Fruit fly (Drosophila melanogaster) whole organism, pupa: ENCODE results near the gene ltl.

Experiments
- CG10348 ChIP-seq: fragments of 200-800 bp; sonication (Bioruptor generic); IDR thresholded peaks from 2 replicates; pipeline ENCODE4 v1.3.6; 2022; ENCODE audit warnings: missing biosample characterization, missing genetic modification characterization
- CG12605 ChIP-seq: fragments of 200-800 bp; sonication (Bioruptor generic); IDR thresholded peaks from 2 replicates; pipeline ENCODE4 v1.3.6; 2022; ENCODE audit warnings: missing biosample characterization, missing genetic modification characterization
- CG13204 ChIP-seq: fragments of 200-800 bp; sonication (Bioruptor generic); optimal IDR thresholded peaks from 2 replicates; lab custom pipeline; 2018; ENCODE audit warnings: missing biosample characterization, mild to moderate bottlenecking, missing genetic modification characterization, moderate library complexity
- CG14655 ChIP-seq: fragments of 200-800 bp; sonication (Bioruptor generic); optimal IDR thresholded peaks from 3 replicates; lab custom pipeline; 2017; ENCODE audit warnings: mild to moderate bottlenecking, missing biosample characterization, missing genetic modification reagents, missing genetic modification characterization
- CG15710 ChIP-seq: fragments of 200-800 bp; sonication (Bioruptor generic); optimal IDR thresholded peaks from 2 replicates; lab custom pipeline; 2018; ENCODE audit warnings: missing biosample characterization, mild to moderate bottlenecking, missing genetic modification characterization, moderate library complexity
- CG17806 ChIP-seq: fragments of 200-800 bp; sonication (Bioruptor generic); optimal IDR thresholded peaks from 2 replicates; lab custom pipeline; 2018; ENCODE audit warnings: missing biosample characterization, mild to moderate bottlenecking, missing genetic modification characterization, moderate library complexity
- CG32121 ChIP-seq: fragments of 200-800 bp; sonication (Bioruptor generic); IDR thresholded peaks from 2 replicates; pipeline ENCODE4 v1.3.6; 2022; ENCODE audit warnings: missing biosample characterization, missing genetic modification characterization
- CG34367 ChIP-seq: fragments of 200-800 bp; sonication (Bioruptor generic); optimal IDR thresholded peaks from 2 replicates; lab custom pipeline; 2018; ENCODE audit warnings: missing biosample characterization, mild to moderate bottlenecking, missing genetic modification characterization
- CG4496 ChIP-seq: fragments of 200-800 bp; sonication (Bioruptor generic); IDR thresholded peaks from 3 replicates; pipeline ENCODE4 v1.3.6; 2022; ENCODE audit warnings: missing biosample characterization, missing genetic modification characterization
- CG8159 ChIP-seq: fragments of 200-800 bp; sonication (Bioruptor generic); optimal IDR thresholded peaks from 3 replicates; lab custom pipeline; 2018; ENCODE audit warnings: missing biosample characterization, mild to moderate bottlenecking, missing genetic modification characterization, moderate library complexity
- CG8301 ChIP-seq: fragments of 200-800 bp; sonication (Bioruptor generic); optimal IDR thresholded peaks from 2 replicates; lab custom pipeline; 2018; ENCODE audit warnings: missing biosample characterization, mild to moderate bottlenecking, missing genetic modification characterization
- CG9948 ChIP-seq: fragments of 200-800 bp; sonication (Bioruptor generic); optimal IDR thresholded peaks from 2 replicates; lab custom pipeline; 2018; ENCODE audit warnings: missing biosample characterization, mild to moderate bottlenecking, missing genetic modification characterization, moderate library complexity
- D1 ChIP-seq: fragments of 200-800 bp; sonication (Bioruptor generic); optimal IDR thresholded peaks from 2 replicates; lab custom pipeline; 2018; ENCODE audit warnings: missing biosample characterization, mild to moderate bottlenecking, missing genetic modification characterization, moderate library complexity
- EcR ChIP-seq: fragments of 200-800 bp; sonication (Bioruptor generic); optimal IDR thresholded peaks from 3 replicates; lab custom pipeline; 2019; ENCODE audit warnings: missing biosample characterization, missing genetic modification characterization, mild to moderate bottlenecking, moderate library complexity, missing genetic modification reagents
- Ets98B ChIP-seq: fragments of 200-800 bp; sonication (Bioruptor generic); IDR thresholded peaks from 2 replicates; pipeline ENCODE4 v1.3.6; 2022; ENCODE audit warnings: missing biosample characterization, missing genetic modification characterization
- Pif1A ChIP-seq: fragments of 200-800 bp; sonication (Bioruptor generic); optimal IDR thresholded peaks from 3 replicates; lab custom pipeline; 2016; ENCODE audit warnings: missing biosample characterization, missing genetic modification characterization
- Pif1B ChIP-seq: fragments of 200-800 bp; sonication (Bioruptor generic); optimal IDR thresholded peaks from 3 replicates; lab custom pipeline; 2016; ENCODE audit warnings: missing biosample characterization, missing genetic modification characterization
- Snoo ChIP-seq: fragments of 200-800 bp; sonication (Bioruptor generic); optimal IDR thresholded peaks from 3 replicates; lab custom pipeline; 2017; ENCODE audit warnings: missing biosample characterization, mild to moderate bottlenecking, missing genetic modification characterization, inconsistent platforms
- fd96Ca ChIP-seq: fragments of 200-800 bp; sonication (Bioruptor generic); IDR thresholded peaks from 3 replicates; pipeline ENCODE4 v1.3.6; 2022; ENCODE audit warnings: missing biosample characterization, missing genetic modification characterization
- gl ChIP-seq: fragments of 200-800 bp; sonication (Bioruptor generic); optimal IDR thresholded peaks from 2 replicates; lab custom pipeline; 2018; ENCODE audit warnings: missing biosample characterization, mild to moderate bottlenecking, missing genetic modification characterization
- rn ChIP-seq: fragments of 200-800 bp; sonication (Bioruptor generic); IDR thresholded peaks from 2 replicates; pipeline ENCODE4 v1.3.6; 2022; ENCODE audit warnings: missing biosample characterization, missing genetic modification characterization

The ltl gene

DNA sequence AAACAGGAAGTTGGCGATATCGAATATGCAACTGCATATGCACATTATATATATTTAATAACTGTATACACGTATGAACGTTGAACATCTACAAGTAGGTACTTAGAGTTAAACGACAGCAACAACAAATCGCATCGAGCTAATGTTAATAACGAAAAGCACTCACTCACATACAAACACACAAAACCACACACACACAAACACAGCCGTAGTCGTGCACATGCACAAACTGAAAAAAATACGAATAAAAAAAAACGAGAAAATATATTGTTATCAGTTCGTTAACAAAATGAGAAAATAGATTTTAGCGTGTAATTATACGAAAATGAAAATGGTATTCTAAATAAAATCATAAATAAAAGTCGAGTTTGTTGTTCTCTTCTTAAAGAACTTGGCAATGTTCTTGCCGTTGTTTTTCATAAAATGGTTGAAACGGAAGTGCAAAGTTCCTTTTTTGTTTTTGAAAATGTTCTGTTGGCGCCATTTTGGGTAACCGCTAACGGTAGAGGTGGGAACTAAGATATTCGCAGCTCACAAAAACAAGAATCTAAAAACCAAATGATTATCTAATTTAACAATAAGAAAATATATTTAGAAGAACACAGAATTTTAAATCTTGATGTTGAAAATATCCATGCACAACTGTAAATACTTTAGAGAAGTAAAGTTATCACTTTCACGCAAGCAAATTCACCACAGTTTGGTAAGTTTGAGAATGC, 9.0 kb downstream of the ltl start:
- no peak for TF ChIP-seq CG32121 (GFP tag; lab: Robert Waterston, UW)
- no peak for TF ChIP-seq D1
- TF ChIP-seq CG9948 (tag; lab: Kevin White, UChicago), result no peak
- TF ChIP-seq Pif1B (GFP tag; lab: Kevin White, UChicago), result no peak
- TF ChIP-seq CG13204 (GFP tag; lab: Kevin White, UChicago), result no peak
- no peak for TF ChIP-seq CG14655

DNA sequence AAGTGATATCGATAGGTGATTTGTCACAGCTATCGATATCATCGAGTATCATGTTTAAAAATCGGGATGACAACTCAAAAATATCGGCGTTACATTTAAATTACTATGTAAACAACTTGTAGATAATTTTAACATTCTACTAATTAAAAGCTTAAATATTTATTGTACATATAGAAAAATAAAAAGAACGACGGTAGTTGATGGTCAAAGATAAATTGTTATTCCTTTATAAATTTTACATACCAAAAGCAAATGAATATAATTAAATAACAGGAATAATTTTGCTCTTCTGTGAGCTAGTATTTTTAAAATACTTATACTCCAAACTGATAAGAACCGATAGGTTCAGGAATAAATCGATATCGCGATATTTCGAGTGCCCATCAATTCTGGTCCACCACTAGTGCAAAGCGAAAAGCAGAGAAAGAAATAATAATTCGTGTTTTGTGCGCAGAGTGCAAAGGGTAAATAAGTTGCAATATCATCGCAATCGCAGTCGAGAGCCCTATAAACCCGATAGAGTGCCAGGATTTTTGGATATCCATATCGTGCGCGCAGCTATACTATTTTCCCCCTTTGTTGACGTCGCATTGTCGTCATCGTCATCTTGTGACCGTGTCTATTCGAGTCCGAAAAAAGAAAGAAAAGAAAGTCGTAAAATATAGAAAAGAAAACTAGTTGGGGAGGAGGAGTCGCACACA, 9.7 kb downstream of the ltl start, which contains the start of gene lqf:
Gene lqf, plus strand, starts transcription at position 401 of the 701 bp plus-strand sequence.
- TF ChIP-seq CG17806 (tag; lab: Kevin White, UChicago) (no peak), Snoo (tag; lab: Kevin White, UChicago) (no peak), CG9948 (tag; lab: Kevin White, UChicago) (no peak), D1 (no peak), CG12605 (GFP tag; lab: Robert Waterston, UW) (no peak), CG14655 (no peak), fd96Ca (0 out of 3 replicates have a peak, but pooled peaks have one; percentile 7), gl (tag; lab: Kevin White, UChicago) (no peak), CG8301 (tag; lab: Kevin White, UChicago) (no peak), CG4496 (GFP tag; lab: Robert Waterston, UW) (peak; percentile 6; the same call in 1 of the 3 replicates), EcR (GFP tag; lab: Kevin White, UChicago) (no peak), CG32121 (GFP tag; lab: Robert Waterston, UW) (no peak), CG34367 (tag; lab: Kevin White, UChicago) (no peak), CG8159 (tag; lab: Kevin White, UChicago) (peak; percentile 3), Pif1B (GFP tag; lab: Kevin White, UChicago) (peak; percentile 20), CG10348 (GFP tag; lab: Robert Waterston, UW) (no peak), CG13204 (GFP tag; lab: Kevin White, UChicago) (no peak), rn (no peak), Ets98B (GFP tag; lab: Robert Waterston, UW) (no peak), Pif1A (GFP tag; lab: Kevin White, UChicago) (peak; percentile 20), CG15710 (tag; lab: Kevin White, UChicago) (peak; percentile 3)

DNA sequence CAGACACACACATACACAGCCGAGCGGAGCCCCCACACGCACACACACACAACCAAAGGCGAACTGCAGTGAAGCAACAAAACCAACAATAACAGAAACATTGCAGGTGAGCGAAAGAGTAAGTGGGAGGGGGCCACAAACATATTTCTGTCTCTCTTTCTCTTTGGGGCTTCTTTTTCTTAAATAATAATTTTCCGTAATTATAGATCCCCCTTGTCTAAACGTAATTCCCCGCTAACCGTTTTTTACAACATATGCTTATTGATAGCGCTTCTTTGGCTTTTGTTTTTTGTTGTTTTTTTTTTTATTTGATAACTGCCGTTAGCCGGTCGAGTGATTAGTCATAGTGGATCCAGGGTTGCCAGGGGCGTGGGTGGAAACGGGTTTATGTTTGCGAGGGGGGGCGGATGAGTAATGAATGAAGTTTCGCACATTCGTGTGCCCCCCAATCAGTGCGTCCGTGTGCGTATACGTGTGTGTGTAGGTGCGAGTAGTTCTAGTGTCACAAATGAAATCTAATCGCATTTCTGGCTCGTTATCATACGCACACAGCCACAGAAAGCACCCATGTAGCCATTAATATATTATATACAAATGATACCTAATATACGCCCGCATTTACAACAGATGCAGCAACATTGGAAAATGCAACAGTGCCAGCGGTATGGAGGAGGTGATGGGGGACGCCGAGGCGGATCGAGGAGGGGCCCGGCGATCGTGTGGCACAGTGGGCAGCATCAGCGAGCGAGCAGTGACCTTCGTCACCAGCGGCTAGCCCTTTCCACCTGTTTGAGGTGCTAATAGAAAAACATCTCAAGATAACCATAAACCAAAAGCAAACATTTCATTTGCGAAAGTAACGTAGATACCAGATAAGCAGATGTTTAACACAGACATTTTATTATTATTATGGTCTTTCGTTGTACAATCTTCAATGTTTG, 10.6 kb downstream of the ltl start:
- TF ChIP-seq CG32121 (GFP tag; lab: Robert Waterston, UW) (0 out of 2 replicates have a peak, but pooled peaks have one; percentile 35), CG13204 (GFP tag; lab: Kevin White, UChicago) (no peak), Pif1A (GFP tag; lab: Kevin White, UChicago) (peak; percentile 2), rn (no peak), Pif1B (GFP tag; lab: Kevin White, UChicago) (no peak), CG15710 (tag; lab: Kevin White, UChicago) (peak; percentile 4), CG34367 (tag; lab: Kevin White, UChicago) (no peak), EcR (GFP tag; lab: Kevin White, UChicago) (peak; percentile 17), Ets98B (GFP tag; lab: Robert Waterston, UW) (peak; percentile 20; the same call in 1 of the 2 replicates), CG4496 (GFP tag; lab: Robert Waterston, UW) (peak; percentile 42; the same call in 2 of the 3 replicates), CG17806 (tag; lab: Kevin White, UChicago) (peak; percentile 13), CG8159 (tag; lab: Kevin White, UChicago) (no peak), Snoo (tag; lab: Kevin White, UChicago) (peak; percentile 17), fd96Ca (peak; percentile 56; the same call in 2 of the 3 replicates)
- TF ChIP-seq, all 21 proteins: peak for 9

DNA sequence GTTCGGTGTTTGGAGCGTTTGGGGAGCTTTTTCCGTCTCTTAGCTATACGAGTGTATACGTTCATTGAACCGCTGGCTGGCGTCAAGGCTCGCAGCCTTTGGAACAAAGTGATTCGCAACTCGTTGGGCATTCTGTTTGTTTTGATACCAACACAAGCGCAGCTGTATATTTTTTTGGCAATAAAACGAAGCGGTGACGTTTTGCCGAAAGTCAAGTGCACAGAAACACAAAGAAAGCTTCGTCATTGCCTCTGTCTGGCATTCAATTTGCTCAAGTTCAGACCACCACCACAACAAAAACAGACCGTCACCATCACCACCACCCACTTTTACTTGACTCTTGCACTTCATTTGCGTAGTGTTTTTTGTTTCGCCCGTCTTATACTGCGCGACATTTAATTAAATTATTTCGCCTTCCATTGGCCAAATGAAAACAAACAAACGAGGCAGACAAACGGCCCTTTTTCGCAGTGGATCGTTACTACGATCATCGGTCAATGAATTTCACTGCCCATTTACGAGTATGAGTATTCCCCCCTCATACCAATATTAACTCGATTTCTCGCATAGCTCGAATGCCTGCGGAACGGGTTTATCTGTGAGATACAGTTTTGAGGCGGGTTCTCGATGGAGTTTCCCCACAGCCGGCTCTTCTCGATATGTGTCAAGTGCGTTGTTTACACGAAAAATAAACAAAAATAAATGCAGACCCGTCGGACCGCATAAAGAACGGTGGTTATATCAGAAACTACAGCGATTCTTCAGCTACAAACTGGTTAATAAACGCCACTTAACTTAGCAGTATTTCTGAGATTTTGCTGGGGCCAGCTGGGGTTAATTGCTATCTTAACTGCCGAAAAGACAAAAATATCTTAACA, 11.9 kb downstream of the ltl start:
- TF ChIP-seq CG32121 (GFP tag; lab: Robert Waterston, UW), result 0 out of 2 replicates have a peak, but pooled peaks have one; percentile 14
- TF ChIP-seq EcR (GFP tag; lab: Kevin White, UChicago), result peak; percentile 87
- TF ChIP-seq CG13204 (GFP tag; lab: Kevin White, UChicago), result no peak
